Fruit fly (Drosophila melanogaster) S2 (cell line): ENCODE results near the gene CheA7a.

Experiments
- CG8478 ChIP-seq: fragments of >200 bp; optimal IDR thresholded peaks from 2 replicates; lab custom pipeline; 2018
- CTCF ChIP-seq, 2 experiments: fragments of >200 bp; optimal IDR thresholded peaks; 2 replicates each; lab custom pipeline; 2018

- TF ChIP-seq CG8478 (lab: Kevin White, UChicago) (no peak), CTCF (optimal IDR thresholded peaks at IDR 0.05; lab: Kevin White, UChicago) (no peak)
Observed at dm6 chrX:7336121-7336961, 41.6 kb upstream of the CheA7a start.
